Fruit fly (Drosophila melanogaster) whole organism: Measurements from ENCODE around the gene Mon1.

ENCODE experiments used
- CG8478 ChIP-seq: fragments of >200 bp; optimal IDR thresholded peaks from 2 replicates; lab custom pipeline; 2018; ENCODE audit warnings: inconsistent platforms
- Dll ChIP-seq: fragments of >200 bp; optimal IDR thresholded peaks from 2 replicates; lab custom pipeline; 2017
- EcR ChIP-seq, 2 experiments: fragments of >200 bp; optimal IDR thresholded peaks; 2 replicates each; lab custom pipeline; 2017; ENCODE audit warnings: missing biosample characterization in 2 of 2, missing genetic modification characterization in 2 of 2, missing genetic modification reagents in 2 of 2
- pan ChIP-seq: fragments of >200 bp; optimal IDR thresholded peaks from 2 replicates; lab custom pipeline; 2017
- psq ChIP-seq: fragments of >200 bp; optimal IDR thresholded peaks from 2 replicates; lab custom pipeline; 2017
- usp ChIP-seq: fragments of >200 bp; optimal IDR thresholded peaks from 2 replicates; lab custom pipeline; 2017; ENCODE audit warnings: missing biosample characterization, missing genetic modification characterization, mixed read lengths

The Mon1 gene

dm6 chr2L:4820448-4821318, 29.8 kb upstream of the Mon1 start:
- no peak for TF ChIP-seq psq (lab: Kevin White, UChicago)
- peak; percentile 18 for TF ChIP-seq Dll (lab: Kevin White, UChicago)

- TF ChIP-seq CG8478 (lab: Kevin White, UChicago) (no peak), psq (lab: Kevin White, UChicago) (no peak)
Observed at dm6 chr2L:4821319-4821717, 29.1 kb upstream of the Mon1 start.

- no peak for TF ChIP-seq Dll (lab: Kevin White, UChicago)
- TF ChIP-seq EcR (GFP tag; optimal IDR thresholded peaks at IDR 0.05; lab: Kevin White, UChicago) = no peak
- no peak for TF ChIP-seq CG8478 (lab: Kevin White, UChicago)
- TF ChIP-seq pan = no peak
- no peak for TF ChIP-seq usp (GFP tag; lab: Kevin White, UChicago)
- no peak for TF ChIP-seq psq (lab: Kevin White, UChicago)
Observed at dm6 chr2L:4821757-4822156, 28.7 kb upstream of the Mon1 start, which contains the start of gene CG15628. Gene CG15628 (plus strand): TSS chr2L:4821774.

- TF ChIP-seq usp (GFP tag; lab: Kevin White, UChicago) (no peak), pan (no peak), psq (lab: Kevin White, UChicago) (no peak), CG8478 (lab: Kevin White, UChicago) (no peak), Dll (lab: Kevin White, UChicago) (no peak), EcR (GFP tag; optimal IDR thresholded peaks at IDR 0.05; lab: Kevin White, UChicago) (no peak)
Observed at dm6 chr2L:4822258-4822657, 28.2 kb upstream of the Mon1 start.

- TF ChIP-seq CG8478 (lab: Kevin White, UChicago) = no peak
- no peak for TF ChIP-seq Dll (lab: Kevin White, UChicago)
- TF ChIP-seq psq (lab: Kevin White, UChicago) = no peak
- TF ChIP-seq EcR (GFP tag; optimal IDR thresholded peaks at IDR 0.05; lab: Kevin White, UChicago) = no peak
- TF ChIP-seq pan = no peak
- TF ChIP-seq usp (GFP tag; lab: Kevin White, UChicago) = no peak
Observed at dm6 chr2L:4823797-4824196, 26.6 kb upstream of the Mon1 start.

- TF ChIP-seq Dll (lab: Kevin White, UChicago) (no peak), psq (lab: Kevin White, UChicago) (no peak), CG8478 (lab: Kevin White, UChicago) (no peak), EcR (GFP tag; optimal IDR thresholded peaks at IDR 0.05; lab: Kevin White, UChicago) (no peak), usp (GFP tag; lab: Kevin White, UChicago) (no peak), pan (no peak)
Observed at dm6 chr2L:4825695-4826094, 24.7 kb upstream of the Mon1 start.

dm6 chr2L:4829040-4829439, 21.4 kb upstream of the Mon1 start:
- no peak for TF ChIP-seq psq (lab: Kevin White, UChicago)
- no peak for TF ChIP-seq Dll (lab: Kevin White, UChicago)
- no peak for TF ChIP-seq CG8478 (lab: Kevin White, UChicago)
- TF ChIP-seq pan = no peak
- TF ChIP-seq usp (GFP tag; lab: Kevin White, UChicago) = no peak
- no peak for TF ChIP-seq EcR (GFP tag; optimal IDR thresholded peaks at IDR 0.05; lab: Kevin White, UChicago)

dm6 chr2L:4830490-4830889, 20.0 kb upstream of the Mon1 start, which contains the start of gene Fnta:
Gene Fnta (minus strand): TSS chr2L:4830693.
- TF ChIP-seq CG8478 (lab: Kevin White, UChicago) = no peak
- no peak for TF ChIP-seq psq (lab: Kevin White, UChicago)
- no peak for TF ChIP-seq pan
- no peak for TF ChIP-seq EcR (GFP tag; optimal IDR thresholded peaks at IDR 0.05; lab: Kevin White, UChicago)
- no peak for TF ChIP-seq usp (GFP tag; lab: Kevin White, UChicago)
- no peak for TF ChIP-seq Dll (lab: Kevin White, UChicago)

dm6 chr2L:4835091-4835689, 15.3 kb upstream of the Mon1 start, which contains the start of gene Ir25a:
Gene Ir25a (minus strand): TSS chr2L:4835300.
- TF ChIP-seq EcR (GFP tag; optimal IDR thresholded peaks at IDR 0.05; lab: Kevin White, UChicago) (no peak), pan (no peak), psq (lab: Kevin White, UChicago) (no peak), usp (GFP tag; lab: Kevin White, UChicago) (no peak), Dll (lab: Kevin White, UChicago) (no peak), CG8478 (lab: Kevin White, UChicago) (no peak)

- TF ChIP-seq usp (GFP tag; lab: Kevin White, UChicago) (no peak), CG8478 (lab: Kevin White, UChicago) (no peak), pan (no peak), psq (lab: Kevin White, UChicago) (no peak), EcR (GFP tag; optimal IDR thresholded peaks at IDR 0.05; lab: Kevin White, UChicago) (no peak), Dll (lab: Kevin White, UChicago) (no peak)
Observed at dm6 chr2L:4836193-4836592, 14.2 kb upstream of the Mon1 start.

- no peak for TF ChIP-seq pan
- TF ChIP-seq CG8478 (lab: Kevin White, UChicago) = no peak
- TF ChIP-seq EcR (GFP tag; optimal IDR thresholded peaks at IDR 0.05; lab: Kevin White, UChicago) = no peak
- no peak for TF ChIP-seq Dll (lab: Kevin White, UChicago)
- TF ChIP-seq usp (GFP tag; lab: Kevin White, UChicago) = no peak
- TF ChIP-seq psq (lab: Kevin White, UChicago) = no peak
Observed at dm6 chr2L:4837772-4838397, 12.6 kb upstream of the Mon1 start, which contains the start of the genes tank and CG12194. Gene tank (minus strand): TSS chr2L:4837999. Gene CG12194 (plus strand): TSS chr2L:4838347.
